Worm (Caenorhabditis elegans): Measurements from ENCODE around the gene zipt-16.
"Not testable (repeated sequence)": the region's sequence is repeated elsewhere in the genome, so short reads cannot be mapped to it uniquely, and the experiment has no call there.

ce11 chrV:11480734-11481133 lies 17.9 kb downstream of the zipt-16 start, which contains the start of gene T11F9.14:
- TF ChIP-seq ztf-23 (GFP tag; IDR thresholded peaks at IDR 0.05); tab-1 (GFP tag; IDR thresholded peaks at IDR 0.05); flt-1 (GFP tag; IDR thresholded peaks at IDR 0.05); T22C8.4 (GFP tag; IDR thresholded peaks at IDR 0.05); ref-1 (GFP tag; conservative IDR thresholded peaks at IDR 0.05); cog-1 (tag; optimal IDR thresholded peaks at IDR 0.05); klf-2 (GFP tag; conservative IDR thresholded peaks at IDR 0.05); ztf-29 (GFP tag; IDR thresholded peaks at IDR 0.05): not testable (repeated sequence)
